Fruit fly (Drosophila melanogaster) whole organism, embryonic: ENCODE data around the gene ND-18.

ENCODE experiments used
- Atf6 ChIP-seq: fragments of 200-800 bp; sonication (Bioruptor generic); IDR thresholded peaks from 2 replicates; pipeline ENCODE4 v1.3.6; 2022; ENCODE audit warnings: missing biosample characterization, missing genetic modification characterization
- CG10274 ChIP-seq: fragments of 200-800 bp; sonication (Bioruptor generic); optimal IDR thresholded peaks from 3 replicates; lab custom pipeline; 2017; ENCODE audit warnings: missing biosample characterization, mild to moderate bottlenecking, missing genetic modification characterization
- CG10654 ChIP-seq: fragments of 200-800 bp; sonication (Bioruptor generic); optimal IDR thresholded peaks from 2 replicates; lab custom pipeline; 2016; ENCODE audit warnings: missing biosample characterization, missing genetic modification characterization
- CG12391 ChIP-seq: fragments of 200-800 bp; sonication (Bioruptor generic); optimal IDR thresholded peaks from 3 replicates; lab custom pipeline; 2018; ENCODE audit warnings: missing biosample characterization, mild to moderate bottlenecking, missing genetic modification characterization, moderate library complexity
- CG12744 ChIP-seq: fragments of 200-800 bp; sonication (Bioruptor generic); optimal IDR thresholded peaks from 2 replicates; lab custom pipeline; 2016; ENCODE audit warnings: missing biosample characterization, missing genetic modification characterization
- CG15073 ChIP-seq: fragments of 200-800 bp; sonication (Bioruptor generic); optimal IDR thresholded peaks from 2 replicates; lab custom pipeline; 2016; ENCODE audit warnings: missing biosample characterization, missing genetic modification characterization
- CG15514 ChIP-seq: fragments of 200-800 bp; sonication (Bioruptor generic); optimal IDR thresholded peaks from 3 replicates; lab custom pipeline; 2017; ENCODE audit warnings: missing biosample characterization, missing genetic modification characterization, mild to moderate bottlenecking, moderate library complexity, missing genetic modification reagents
- CG1832 ChIP-seq: fragments of 200-800 bp; sonication (Bioruptor generic); optimal IDR thresholded peaks from 2 replicates; lab custom pipeline; 2017; ENCODE audit warnings: missing biosample characterization, mild to moderate bottlenecking, missing genetic modification characterization, inconsistent platforms
- CG2199 ChIP-seq: fragments of 200-800 bp; sonication (Bioruptor generic); IDR thresholded peaks from 3 replicates; pipeline ENCODE4 v1.3.6; 2022; ENCODE audit warnings: missing biosample characterization, missing genetic modification characterization
- CG2678 ChIP-seq: fragments of 200-800 bp; sonication (Bioruptor generic); optimal IDR thresholded peaks from 3 replicates; lab custom pipeline; 2019; ENCODE audit warnings: missing biosample characterization, mild to moderate bottlenecking, missing genetic modification characterization, moderate library complexity
- CG31224 ChIP-seq: fragments of 200-800 bp; sonication (Bioruptor generic); IDR thresholded peaks from 2 replicates; pipeline ENCODE4 v1.3.6; 2022; ENCODE audit warnings: missing biosample characterization, missing genetic modification characterization
- CG3847 ChIP-seq: fragments of 200-800 bp; sonication (Bioruptor generic); IDR thresholded peaks from 2 replicates; pipeline ENCODE4 v1.3.6; 2022; ENCODE audit warnings: missing biosample characterization, missing genetic modification characterization
- CG6272 ChIP-seq: fragments of 200-800 bp; sonication (Bioruptor generic); IDR thresholded peaks from 2 replicates; pipeline ENCODE4 v1.3.6; 2022; ENCODE audit warnings: missing biosample characterization, missing genetic modification characterization
- CG6765 ChIP-seq: fragments of 200-800 bp; sonication (Bioruptor generic); optimal IDR thresholded peaks from 3 replicates; lab custom pipeline; 2017; ENCODE audit warnings: missing biosample characterization, mild to moderate bottlenecking, missing genetic modification characterization
- CG9727 ChIP-seq: fragments of 200-800 bp; sonication (Bioruptor generic); optimal IDR thresholded peaks from 3 replicates; lab custom pipeline; 2017; ENCODE audit warnings: missing biosample characterization, mild to moderate bottlenecking, missing genetic modification characterization
- CTCF ChIP-seq: fragments of 200-800 bp; sonication (Bioruptor generic); optimal IDR thresholded peaks from 2 replicates; lab custom pipeline; 2017; ENCODE audit warnings: missing biosample characterization, mild to moderate bottlenecking, missing genetic modification characterization, moderate library complexity
- Dp ChIP-seq: fragments of 200-800 bp; sonication (Bioruptor generic); optimal IDR thresholded peaks from 2 replicates; lab custom pipeline; 2018; ENCODE audit warnings: missing biosample characterization, mild to moderate bottlenecking, missing genetic modification characterization, moderate library complexity
- GATAe ChIP-seq: fragments of 200-800 bp; sonication (Bioruptor generic); conservative IDR thresholded peaks from 2 replicates; pipeline ENCODE4 v1.3.6; 2022; ENCODE audit warnings: missing biosample characterization, missing genetic modification characterization
- Gug ChIP-seq: fragments of 200-800 bp; sonication (Bioruptor generic); IDR thresholded peaks from 4 replicates; pipeline ENCODE4 v1.3.6; 2022; ENCODE audit warnings: missing biosample characterization, missing genetic modification characterization
- MESR4 ChIP-seq: fragments of 200-800 bp; sonication (Bioruptor generic); optimal IDR thresholded peaks from 2 replicates; lab custom pipeline; 2018; ENCODE audit warnings: missing biosample characterization, mild to moderate bottlenecking, missing genetic modification characterization, moderate library complexity
- Mrtf ChIP-seq: fragments of 200-800 bp; sonication (Bioruptor generic); IDR thresholded peaks from 3 replicates; pipeline ENCODE4 v1.3.6; 2022; ENCODE audit warnings: missing biosample characterization, missing genetic modification characterization
- Myb ChIP-seq: fragments of 200-800 bp; sonication (Bioruptor generic); optimal IDR thresholded peaks from 2 replicates; lab custom pipeline; 2016; ENCODE audit warnings: missing biosample characterization, missing genetic modification characterization
- PHDP ChIP-seq: fragments of 200-800 bp; sonication (Bioruptor generic); optimal IDR thresholded peaks from 3 replicates; lab custom pipeline; 2018; ENCODE audit warnings: missing biosample characterization, mild to moderate bottlenecking, missing genetic modification characterization, moderate library complexity
- Scr ChIP-seq: fragments of 200-800 bp; sonication (Bioruptor generic); IDR thresholded peaks from 2 replicates; pipeline ENCODE4 v1.3.6; 2022; ENCODE audit warnings: missing biosample characterization, missing genetic modification characterization; ENCODE audit not compliant: partially characterized antibody
- Sin3A ChIP-seq: fragments of >200 bp; optimal IDR thresholded peaks from 2 replicates; lab custom pipeline; 2018
- ash1 ChIP-seq: fragments of 200-800 bp; sonication (Bioruptor generic); optimal IDR thresholded peaks from 2 replicates; lab custom pipeline; 2018; ENCODE audit warnings: missing biosample characterization, mild to moderate bottlenecking, missing genetic modification characterization
- ato ChIP-seq: fragments of 200-800 bp; sonication (Bioruptor generic); IDR thresholded peaks from 2 replicates; pipeline ENCODE4 v1.3.6; 2022; ENCODE audit warnings: missing biosample characterization, missing genetic modification characterization; ENCODE audit not compliant: partially characterized antibody
- caup ChIP-seq: fragments of 200-800 bp; sonication (Bioruptor generic); optimal IDR thresholded peaks from 3 replicates; lab custom pipeline; 2017; ENCODE audit warnings: missing biosample characterization, mild to moderate bottlenecking, missing genetic modification characterization, moderate library complexity; ENCODE audit not compliant: severe bottlenecking
- chm ChIP-seq: fragments of 200-800 bp; sonication (Bioruptor generic); IDR thresholded peaks from 2 replicates; pipeline ENCODE4 v1.3.6; 2022; ENCODE audit warnings: missing biosample characterization, missing genetic modification characterization
- crol ChIP-seq: fragments of 200-800 bp; sonication (Bioruptor generic); IDR thresholded peaks from 2 replicates; pipeline ENCODE4 v1.3.6; 2022; ENCODE audit warnings: missing biosample characterization, missing genetic modification characterization
- dm ChIP-seq: fragments of 200-800 bp; sonication (Bioruptor generic); optimal IDR thresholded peaks from 3 replicates; lab custom pipeline; 2016; ENCODE audit warnings: missing biosample characterization, missing genetic modification characterization
- esg ChIP-seq: fragments of 200-800 bp; sonication (Bioruptor generic); conservative IDR thresholded peaks from 2 replicates; pipeline ENCODE4 v1.3.6; 2022; ENCODE audit warnings: missing biosample characterization, missing genetic modification characterization
- gsb-n ChIP-seq: fragments of 200-800 bp; sonication (Bioruptor generic); optimal IDR thresholded peaks from 3 replicates; lab custom pipeline; 2018; ENCODE audit warnings: missing biosample characterization, mild to moderate bottlenecking, missing genetic modification characterization
- hbn ChIP-seq: fragments of 200-800 bp; sonication (Bioruptor generic); IDR thresholded peaks from 2 replicates; pipeline ENCODE4 v1.3.6; 2022; ENCODE audit warnings: missing biosample characterization, missing genetic modification characterization; ENCODE audit not compliant: partially characterized antibody
- ken ChIP-seq: fragments of 200-800 bp; sonication (Bioruptor generic); IDR thresholded peaks from 3 replicates; pipeline ENCODE4 v1.3.6; 2022; ENCODE audit warnings: missing biosample characterization, missing genetic modification characterization
- maf-S ChIP-seq: fragments of 200-800 bp; sonication (Bioruptor generic); optimal IDR thresholded peaks from 2 replicates; lab custom pipeline; 2016; ENCODE audit warnings: missing biosample characterization, missing genetic modification characterization
- nom ChIP-seq: fragments of 200-800 bp; sonication (Bioruptor generic); optimal IDR thresholded peaks from 2 replicates; lab custom pipeline; 2017; ENCODE audit warnings: missing biosample characterization, missing genetic modification characterization, mild to moderate bottlenecking, moderate library complexity, missing genetic modification reagents
- oc ChIP-seq: fragments of 200-800 bp; sonication (Bioruptor generic); optimal IDR thresholded peaks from 2 replicates; lab custom pipeline; 2018; ENCODE audit warnings: missing biosample characterization, mild to moderate bottlenecking, missing genetic modification characterization, moderate library complexity
- peb ChIP-seq: fragments of 200-800 bp; sonication (Bioruptor generic); IDR thresholded peaks from 2 replicates; pipeline ENCODE4 v1.3.6; 2022; ENCODE audit warnings: missing biosample characterization, missing genetic modification characterization
- phol ChIP-seq: fragments of 200-800 bp; sonication (Bioruptor generic); optimal IDR thresholded peaks from 3 replicates; lab custom pipeline; 2018; ENCODE audit warnings: missing biosample characterization, mild to moderate bottlenecking, missing genetic modification characterization, moderate library complexity
- rib ChIP-seq: fragments of 200-800 bp; sonication (Bioruptor generic); IDR thresholded peaks from 2 replicates; pipeline ENCODE4 v1.3.6; 2022; ENCODE audit warnings: missing biosample characterization, missing genetic modification characterization
- ro ChIP-seq: fragments of 200-800 bp; sonication (Bioruptor generic); IDR thresholded peaks from 2 replicates; pipeline ENCODE4 v1.3.6; 2022; ENCODE audit warnings: missing biosample characterization, missing genetic modification characterization
- scrt ChIP-seq: fragments of 200-800 bp; sonication (Bioruptor generic); optimal IDR thresholded peaks from 2 replicates; lab custom pipeline; 2018; ENCODE audit warnings: missing biosample characterization, mild to moderate bottlenecking, missing genetic modification characterization, moderate library complexity
- sens-2 ChIP-seq: fragments of 200-800 bp; sonication (Bioruptor generic); IDR thresholded peaks from 2 replicates; pipeline ENCODE4 v1.3.6; 2022; ENCODE audit warnings: missing biosample characterization, missing genetic modification characterization
- tap ChIP-seq: fragments of 200-800 bp; optimal IDR thresholded peaks from 3 replicates; lab custom pipeline; 2019; ENCODE audit warnings: missing biosample characterization, mild to moderate bottlenecking, missing genetic modification characterization, moderate library complexity
- tgo ChIP-seq: fragments of 200-800 bp; sonication (Bioruptor generic); IDR thresholded peaks from 3 replicates; pipeline ENCODE4 v1.3.6; 2022; ENCODE audit warnings: missing biosample characterization, missing genetic modification characterization
- tio ChIP-seq: fragments of 200-800 bp; sonication (Bioruptor generic); optimal IDR thresholded peaks from 2 replicates; lab custom pipeline; 2017; ENCODE audit warnings: missing biosample characterization, missing genetic modification characterization, inconsistent platforms
- trem ChIP-seq: fragments of 200-800 bp; optimal IDR thresholded peaks from 3 replicates; lab custom pipeline; 2019; ENCODE audit warnings: missing biosample characterization, mild to moderate bottlenecking, missing genetic modification characterization, moderate library complexity
- tup ChIP-seq: fragments of 200-800 bp; sonication (Bioruptor generic); optimal IDR thresholded peaks from 2 replicates; lab custom pipeline; 2016; ENCODE audit warnings: missing biosample characterization, mild to moderate bottlenecking, missing genetic modification characterization, moderate library complexity
- unpg ChIP-seq: fragments of 200-800 bp; sonication (Bioruptor generic); optimal IDR thresholded peaks from 3 replicates; lab custom pipeline; 2018; ENCODE audit warnings: missing biosample characterization, mild to moderate bottlenecking, missing genetic modification characterization, moderate library complexity
- wek ChIP-seq: fragments of 200-800 bp; sonication (Bioruptor generic); optimal IDR thresholded peaks from 3 replicates; lab custom pipeline; 2018; ENCODE audit warnings: missing biosample characterization, mild to moderate bottlenecking, missing genetic modification characterization, moderate library complexity

ND-18 gene

DNA sequence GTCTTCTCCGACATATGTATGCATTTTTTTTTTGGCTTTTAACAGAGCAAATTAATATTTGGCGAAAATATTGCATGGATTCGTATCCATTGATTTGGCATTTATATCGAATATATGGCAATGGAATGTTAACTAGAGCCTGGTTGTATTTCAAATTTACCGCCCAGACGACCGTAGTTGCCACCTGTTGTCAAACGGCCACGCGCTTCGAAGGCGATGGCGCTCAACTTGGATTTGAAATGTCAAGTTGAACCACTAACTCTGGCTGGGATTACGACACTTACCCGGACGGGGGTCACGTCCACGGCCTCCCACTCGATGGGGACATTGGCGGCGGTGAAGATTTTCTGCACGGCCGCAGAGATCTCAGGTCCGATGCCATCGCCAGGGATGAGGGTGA is 28.2 kb downstream of the ND-18 start (continued):
- TF ChIP-seq unpg (GFP tag; lab: Kevin White, UChicago) (no peak), ken (GFP tag; lab: Robert Waterston, UW) (no peak), Mrtf (GFP tag; lab: Robert Waterston, UW) (no peak), maf-S (GFP tag; lab: Kevin White, UChicago) (no peak), caup (GFP tag; lab: Kevin White, UChicago) (no peak), trem (no peak), CG3847 (GFP tag; lab: Robert Waterston, UW) (no peak), nom (no peak), Dp (GFP tag; lab: Kevin White, UChicago) (peak; percentile 81), hbn (GFP tag; lab: Robert Waterston, UW) (peak; percentile 19; the same call in 1 of the 2 replicates), esg (GFP tag; lab: Robert Waterston, UW) (no peak), CTCF (peak; percentile 58), CG31224 (GFP tag; lab: Robert Waterston, UW) (no peak), Sin3A (lab: Kevin White, UChicago) (no peak)

DNA sequence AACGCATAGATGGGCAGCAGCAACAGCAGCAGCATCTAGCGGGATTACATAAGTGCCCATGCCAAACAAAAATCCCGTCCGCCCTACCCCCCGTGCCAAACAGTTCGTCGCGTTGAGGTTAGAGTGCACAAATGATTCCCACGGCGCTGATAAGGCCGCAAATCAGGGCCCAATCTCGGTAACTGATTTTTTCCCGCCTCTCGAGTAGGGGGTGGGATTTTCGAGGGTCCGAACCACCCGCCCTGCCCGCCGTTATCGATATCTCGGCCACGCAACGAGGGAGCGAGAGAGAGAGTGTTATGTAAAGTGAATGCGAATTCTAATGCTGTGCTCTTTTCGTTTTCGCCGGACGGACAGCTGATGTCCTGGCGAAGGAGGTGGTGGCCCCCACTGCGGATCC is 28.7 kb downstream of the ND-18 start:
- TF ChIP-seq gsb-n (tag; lab: Kevin White, UChicago) (no peak), GATAe (GFP tag; lab: Robert Waterston, UW) (0 out of 2 replicates have a peak, but pooled peaks have one; percentile 11), CG15073 (no peak), CG6272 (GFP tag; lab: Robert Waterston, UW) (no peak), wek (GFP tag; lab: Kevin White, UChicago) (no peak), rib (GFP tag; lab: Robert Waterston, UW) (no peak), Myb (GFP tag; lab: Kevin White, UChicago) (no peak), Atf6 (GFP tag; lab: Robert Waterston, UW) (no peak), scrt (GFP tag; lab: Kevin White, UChicago) (no peak), sens-2 (peak; percentile 62; the same call in 1 of the 2 replicates), CG10654 (GFP tag; lab: Kevin White, UChicago) (no peak), Gug (GFP tag; lab: Robert Waterston, UW) (no peak), CG2199 (GFP tag; lab: Robert Waterston, UW) (no peak), tap (tag; lab: Kevin White, UChicago) (no peak), Scr (GFP tag; lab: Robert Waterston, UW) (0 out of 2 replicates have a peak, but pooled peaks have one; percentile 15), tgo (GFP tag; lab: Robert Waterston, UW) (no peak), CG1832 (peak; percentile 51), oc (tag; lab: Kevin White, UChicago) (no peak), ro (no peak), chm (GFP tag; lab: Robert Waterston, UW) (no peak), ato (GFP tag; lab: Robert Waterston, UW) (no peak), dm (GFP tag; lab: Kevin White, UChicago) (no peak), CG2678 (tag; lab: Kevin White, UChicago) (no peak), phol (no peak), crol (peak; percentile 78), tup (GFP tag; lab: Kevin White, UChicago) (no peak), CG12391 (tag; lab: Kevin White, UChicago) (no peak), tio (GFP tag; lab: Kevin White, UChicago) (no peak), CG15514 (GFP tag; lab: Kevin White, UChicago) (no peak), hbn (GFP tag; lab: Robert Waterston, UW) (no peak), MESR4 (GFP tag; lab: Kevin White, UChicago) (peak; percentile 29), ash1 (GFP tag; lab: Kevin White, UChicago) (no peak), CG10274 (GFP tag; lab: Kevin White, UChicago) (no peak), CG9727 (GFP tag; lab: Kevin White, UChicago) (no peak), PHDP (tag; lab: Kevin White, UChicago) (no peak), CG12744 (GFP tag; lab: Kevin White, UChicago) (no peak), peb (GFP tag; lab: Robert Waterston, UW) (no peak), CG6765 (GFP tag; lab: Kevin White, UChicago) (no peak)
